Worm (Caenorhabditis elegans) whole organism, young adult: ENCODE measurements around the gene aars-1.
A peak's percentile ranks its signal among the peaks of the same experiment; 100 is the strongest.

Source experiments
- B0019.2 ChIP-seq: fragments of 200-800 bp; sonication (Bioruptor generic); conservative IDR thresholded peaks from 2 replicates; pipeline ENCODE4 v1.3.6; 2022; ENCODE audit warnings: missing genetic modification reagents, missing genetic modification characterization, missing compliant biosample characterization
- B0035.1 ChIP-seq: sonication (generic microtip); optimal IDR thresholded peaks from 2 replicates; lab custom pipeline; 2016; ENCODE audit warnings: missing genetic modification characterization, mild to moderate bottlenecking, missing compliant biosample characterization, missing genotype, missing genetic modification reagents
- C17E4.6 ChIP-seq: fragments of 200-800 bp; sonication (Bioruptor generic); IDR thresholded peaks from 2 replicates; pipeline ENCODE4 v1.3.6; 2022; ENCODE audit warnings: missing genetic modification reagents, missing genetic modification characterization, missing compliant biosample characterization
- F10E7.11 ChIP-seq: sonication (generic microtip); optimal IDR thresholded peaks from 2 replicates; lab custom pipeline; 2017; ENCODE audit warnings: mild to moderate bottlenecking, missing genetic modification characterization, moderate library complexity, missing compliant biosample characterization
- F22D6.2 ChIP-seq: sonication (generic microtip); optimal IDR thresholded peaks from 2 replicates; lab custom pipeline; 2016; ENCODE audit warnings: mild to moderate bottlenecking, missing genetic modification characterization, missing compliant biosample characterization
- F37B4.10 ChIP-seq: fragments of 200-800 bp; sonication (Bioruptor generic); IDR thresholded peaks from 2 replicates; pipeline ENCODE4 v1.3.6; 2022; ENCODE audit warnings: missing genetic modification characterization, missing compliant biosample characterization
- F49E8.2 ChIP-seq: sonication (generic microtip); optimal IDR thresholded peaks from 3 replicates; lab custom pipeline; 2017; ENCODE audit warnings: missing genetic modification characterization, mild to moderate bottlenecking, missing compliant biosample characterization, antibody characterized with exemption, moderate library complexity; ENCODE audit not compliant: insufficient read depth
- F55B11.4 ChIP-seq: sonication (generic microtip); optimal IDR thresholded peaks from 2 replicates; lab custom pipeline; 2016; ENCODE audit warnings: missing compliant biosample characterization, missing genetic modification characterization, borderline replicate concordance; ENCODE audit not compliant: insufficient read depth
- F57C9.4 ChIP-seq: sonication (generic microtip); optimal IDR thresholded peaks from 2 replicates; lab custom pipeline; 2017; ENCODE audit warnings: mild to moderate bottlenecking, missing genetic modification characterization, missing compliant biosample characterization
- Y53F4B.3 ChIP-seq: fragments of 200-800 bp; sonication (Bioruptor generic); IDR thresholded peaks from 2 replicates; pipeline ENCODE4 v1.3.6; 2022; ENCODE audit warnings: missing genetic modification reagents, missing genetic modification characterization, missing compliant biosample characterization
- ama-1 ChIP-seq, 3 experiments: fragments of 150-350 bp in 1 of 3; sonication (generic microtip) in 2 of 3; optimal IDR thresholded peaks; 2 replicates each; lab custom pipeline; 2014 to 2018; ENCODE audit warnings: missing biosample characterization in 2 of 3, missing genetic modification characterization in 2 of 3, missing genetic modification reagents in 2 of 3
- aptf-3 ChIP-seq: fragments of 200-800 bp; sonication (Bioruptor generic); IDR thresholded peaks from 2 replicates; pipeline ENCODE4 v1.3.6; 2022; ENCODE audit warnings: missing genetic modification characterization, missing compliant biosample characterization
- atf-7 ChIP-seq: sonication (generic microtip); optimal IDR thresholded peaks from 2 replicates; lab custom pipeline; 2017; ENCODE audit warnings: mild to moderate bottlenecking, missing genetic modification characterization, missing compliant biosample characterization
- athp-1 ChIP-seq: sonication (generic microtip); optimal IDR thresholded peaks from 2 replicates; lab custom pipeline; 2017; ENCODE audit warnings: mild to moderate bottlenecking, missing genetic modification characterization, missing compliant biosample characterization
- attf-3 ChIP-seq: fragments of 200-800 bp; sonication (Bioruptor generic); conservative IDR thresholded peaks from 2 replicates; pipeline ENCODE4 v1.3.6; 2022; ENCODE audit warnings: missing genetic modification reagents, missing genetic modification characterization, missing compliant biosample characterization
- bed-2 ChIP-seq: fragments of 200-800 bp; sonication (Bioruptor generic); IDR thresholded peaks from 2 replicates; pipeline ENCODE4 v1.3.6; 2022; ENCODE audit warnings: missing genetic modification reagents, missing genetic modification characterization, missing compliant biosample characterization
- chd-7 ChIP-seq: sonication (generic microtip); optimal IDR thresholded peaks from 2 replicates; lab custom pipeline; 2016; ENCODE audit warnings: mild to moderate bottlenecking, missing genetic modification characterization, moderate library complexity, missing compliant biosample characterization
- dox-1 ChIP-seq: fragments of 200-800 bp; sonication (Bioruptor generic); IDR thresholded peaks from 2 replicates; pipeline ENCODE4 v1.3.6; 2022; ENCODE audit warnings: missing genetic modification reagents, missing genetic modification characterization, missing compliant biosample characterization
- egl-44 ChIP-seq: fragments of 200-800 bp; sonication (Bioruptor generic); IDR thresholded peaks from 2 replicates; pipeline ENCODE4 v1.3.6; 2022; ENCODE audit warnings: missing genetic modification reagents, missing genetic modification characterization, missing compliant biosample characterization
- ets-4 ChIP-seq: fragments of 200-800 bp; sonication (Bioruptor generic); optimal IDR thresholded peaks from 2 replicates; lab custom pipeline; 2018; ENCODE audit warnings: mild to moderate bottlenecking, missing genetic modification characterization, missing compliant biosample characterization
- hlh-12 ChIP-seq: sonication (generic microtip); optimal IDR thresholded peaks from 2 replicates; lab custom pipeline; 2016; ENCODE audit warnings: missing genetic modification characterization, missing compliant biosample characterization
- hlh-26 ChIP-seq: fragments of 200-800 bp; sonication (Bioruptor generic); conservative IDR thresholded peaks from 2 replicates; pipeline ENCODE4 v1.3.6; 2022; ENCODE audit warnings: missing genetic modification reagents, missing genetic modification characterization, missing compliant biosample characterization
- hrde-1 ChIP-seq: sonication (generic microtip); optimal IDR thresholded peaks from 2 replicates; lab custom pipeline; 2016; ENCODE audit warnings: missing genetic modification characterization, mild to moderate bottlenecking, missing compliant biosample characterization, moderate library complexity, missing genotype, missing genetic modification reagents, borderline replicate concordance
- let-607 ChIP-seq, 2 experiments: fragments of 200-800 bp in 1 of 2; sonication (Bioruptor generic) in 1 of 2; sonication (generic microtip) in 1 of 2; optimal IDR thresholded peaks; 2 replicates each; lab custom pipeline; 2016 to 2018; ENCODE audit warnings: mild to moderate bottlenecking in 2 of 2, missing compliant biosample characterization in 2 of 2, missing genetic modification characterization in 2 of 2, moderate library complexity in 2 of 2, missing genotype in 1 of 2
- lin-26 ChIP-seq: fragments of 200-800 bp; sonication (Bioruptor generic); IDR thresholded peaks from 2 replicates; pipeline ENCODE4 v1.3.6; 2022; ENCODE audit warnings: missing genetic modification reagents, missing genetic modification characterization, missing compliant biosample characterization
- lir-1 ChIP-seq: fragments of 200-800 bp; sonication (Bioruptor generic); conservative IDR thresholded peaks from 2 replicates; pipeline ENCODE4 v1.3.6; 2022; ENCODE audit warnings: missing genetic modification reagents, missing genetic modification characterization, missing compliant biosample characterization
- lsy-27 ChIP-seq: sonication (generic microtip); optimal IDR thresholded peaks from 2 replicates; lab custom pipeline; 2017; ENCODE audit warnings: missing genetic modification characterization, mild to moderate bottlenecking, missing compliant biosample characterization, antibody characterized with exemption, missing genotype, borderline replicate concordance; ENCODE audit not compliant: insufficient read depth
- madf-6 ChIP-seq: fragments of 200-800 bp; sonication (Bioruptor generic); IDR thresholded peaks from 2 replicates; pipeline ENCODE4 v1.3.6; 2022; ENCODE audit warnings: missing genetic modification reagents, missing genetic modification characterization, missing compliant biosample characterization
- nfyb-1 ChIP-seq: fragments of 200-800 bp; sonication (Bioruptor generic); IDR thresholded peaks from 2 replicates; pipeline ENCODE4 v1.3.6; 2022; ENCODE audit warnings: missing genetic modification reagents, missing genetic modification characterization, missing compliant biosample characterization
- nhr-80 ChIP-seq: sonication (generic microtip); optimal IDR thresholded peaks from 2 replicates; lab custom pipeline; 2016; ENCODE audit warnings: missing genetic modification characterization, missing compliant biosample characterization
- pbrm-1 ChIP-seq: fragments of 200-800 bp; sonication (Bioruptor generic); IDR thresholded peaks from 2 replicates; pipeline ENCODE4 v1.3.6; 2022; ENCODE audit warnings: missing genetic modification reagents, missing genetic modification characterization, missing compliant biosample characterization
- snpc-1.3 ChIP-seq: sonication (generic microtip); optimal IDR thresholded peaks from 2 replicates; lab custom pipeline; 2017; ENCODE audit warnings: missing genetic modification characterization, mild to moderate bottlenecking, missing compliant biosample characterization, antibody characterized with exemption, moderate library complexity, missing genotype, missing genetic modification reagents; ENCODE audit not compliant: insufficient read depth
- snpc-4 ChIP-seq, 5 experiments: fragments of 150-350 bp in 1 of 5; sonication (generic microtip) in 4 of 5; optimal IDR thresholded peaks; 2 replicates each; lab custom pipeline; 2014 to 2018; ENCODE audit warnings: missing genetic modification characterization in 5 of 5, missing biosample characterization in 3 of 5, antibody characterized with exemption in 2 of 5, mild to moderate bottlenecking in 2 of 5, missing compliant biosample characterization in 2 of 5, missing genotype in 2 of 5, moderate library complexity in 2 of 5, missing genetic modification reagents in 1 of 5
- tlf-1 ChIP-seq: fragments of 200-800 bp; sonication (Bioruptor generic); optimal IDR thresholded peaks from 2 replicates; lab custom pipeline; 2018; ENCODE audit warnings: mild to moderate bottlenecking, missing genetic modification characterization, missing compliant biosample characterization
- unc-130 ChIP-seq: sonication (generic microtip); optimal IDR thresholded peaks from 2 replicates; lab custom pipeline; 2016; ENCODE audit warnings: missing genetic modification reagents, missing genetic modification characterization, missing compliant biosample characterization
- xnd-1 ChIP-seq: sonication (generic microtip); optimal IDR thresholded peaks from 2 replicates; lab custom pipeline; 2016; ENCODE audit warnings: missing genotype, missing genetic modification reagents, missing genetic modification characterization, missing compliant biosample characterization
- zim-3 ChIP-seq: sonication (generic microtip); optimal IDR thresholded peaks from 2 replicates; lab custom pipeline; 2017; ENCODE audit warnings: mild to moderate bottlenecking, missing genetic modification characterization, moderate library complexity, missing compliant biosample characterization
- ztf-28 ChIP-seq: fragments of 200-800 bp; sonication (Bioruptor generic); IDR thresholded peaks from 2 replicates; pipeline ENCODE4 v1.3.6; 2022; ENCODE audit warnings: missing genetic modification reagents, missing genetic modification characterization, missing compliant biosample characterization
- ztf-3 ChIP-seq: fragments of 200-800 bp; sonication (Bioruptor generic); optimal IDR thresholded peaks from 2 replicates; lab custom pipeline; 2018; ENCODE audit warnings: mild to moderate bottlenecking, missing genetic modification characterization, missing compliant biosample characterization

aars-1 gene

ce11 chrII:11431584-11431983 lies 32.7 kb downstream of the aars-1 start, which contains the start of gene C05D12.4:
TSS of gene C05D12.4 (plus strand) at chrII:11431884.
- TF ChIP-seq ets-4: no peak
- TF ChIP-seq hlh-26 (GFP tag; lab: Robert Waterston, UW): no peak
- no peak for TF ChIP-seq B0035.1 (tag; lab: Kevin White, UChicago)
- no peak for TF ChIP-seq ztf-28
- no peak for TF ChIP-seq ama-1 (optimal IDR thresholded peaks at IDR 0.05; lab: Kevin White, UChicago)
- TF ChIP-seq ama-1 (GFP tag; optimal IDR thresholded peaks at IDR 0.05; lab: Kevin White, UChicago): no peak
- TF ChIP-seq bed-2: no peak
- no peak for TF ChIP-seq tlf-1 (GFP tag; lab: Kevin White, UChicago)
- no peak for TF ChIP-seq lsy-27 (tag; lab: Kevin White, UChicago)
- no peak for TF ChIP-seq lir-1 (GFP tag; lab: Robert Waterston, UW)
- no peak for TF ChIP-seq nfyb-1 (GFP tag; lab: Robert Waterston, UW)
- no peak for TF ChIP-seq snpc-1.3 (tag; lab: Kevin White, UChicago)
- TF ChIP-seq xnd-1: no peak

DNA sequence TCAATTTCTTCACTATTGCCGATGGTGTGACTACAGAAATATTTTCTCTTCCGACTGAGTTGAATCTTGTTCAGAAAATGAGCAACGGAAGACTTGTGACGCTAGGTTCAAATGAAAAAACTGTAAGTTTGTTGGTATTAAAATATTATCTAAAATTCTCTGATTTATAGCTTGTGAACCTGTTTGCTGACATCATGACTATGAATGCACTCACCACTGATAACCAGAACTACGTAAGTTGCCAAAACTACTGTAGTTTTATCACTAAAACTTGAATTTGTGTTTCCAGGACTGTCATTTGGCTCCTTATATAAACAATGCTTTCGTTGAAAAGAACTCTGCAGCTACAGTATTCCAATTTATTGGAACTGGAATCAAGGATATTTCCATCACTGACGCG lies 35.7 kb downstream of the aars-1 start:
- no peak for TF ChIP-seq ztf-3 (GFP tag; lab: Kevin White, UChicago)
- no peak for TF ChIP-seq pbrm-1 (GFP tag; lab: Robert Waterston, UW)
- peak; percentile 48 for TF ChIP-seq nhr-80
- no peak for TF ChIP-seq athp-1 (tag; lab: Kevin White, UChicago)

DNA sequence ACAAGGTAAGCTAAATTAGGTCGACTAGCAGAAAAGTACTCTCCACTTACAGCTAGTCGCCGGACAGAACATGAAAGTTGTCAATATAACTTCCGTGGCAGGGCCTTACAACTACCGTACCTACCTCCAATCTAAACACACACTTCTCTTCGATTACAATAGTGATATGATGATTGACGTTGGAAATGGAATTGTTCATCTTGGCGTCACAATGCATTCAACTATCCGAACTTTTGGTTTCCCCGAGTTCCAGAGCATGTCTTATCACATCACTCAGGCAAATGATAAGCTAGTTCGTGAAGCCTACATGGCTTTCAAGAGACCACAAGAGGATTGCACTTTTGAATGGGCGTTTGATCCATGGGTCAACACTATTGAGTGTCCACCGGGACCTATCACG lies 37.0 kb downstream of the aars-1 start:
- TF ChIP-seq hrde-1 (tag; lab: Kevin White, UChicago) (no peak), lir-1 (GFP tag; lab: Robert Waterston, UW) (no peak), zim-3 (tag; lab: Kevin White, UChicago) (no peak), let-607 (tag; optimal IDR thresholded peaks at IDR 0.05; lab: Kevin White, UChicago) (peak in 1 of 2 experiments; percentile 15), dox-1 (GFP tag; lab: Robert Waterston, UW) (0 out of 2 replicates have a peak, but pooled peaks have one; percentile 41), F49E8.2 (tag; lab: Kevin White, UChicago) (no peak), C17E4.6 (GFP tag; lab: Robert Waterston, UW) (no peak), F37B4.10 (GFP tag; lab: Robert Waterston, UW) (no peak), nhr-80 (peak; percentile 91), athp-1 (tag; lab: Kevin White, UChicago) (no peak), ets-4 (peak; percentile 47), F57C9.4 (tag; lab: Kevin White, UChicago) (no peak), lin-26 (GFP tag; lab: Robert Waterston, UW) (no peak), atf-7 (peak; percentile 27)

DNA sequence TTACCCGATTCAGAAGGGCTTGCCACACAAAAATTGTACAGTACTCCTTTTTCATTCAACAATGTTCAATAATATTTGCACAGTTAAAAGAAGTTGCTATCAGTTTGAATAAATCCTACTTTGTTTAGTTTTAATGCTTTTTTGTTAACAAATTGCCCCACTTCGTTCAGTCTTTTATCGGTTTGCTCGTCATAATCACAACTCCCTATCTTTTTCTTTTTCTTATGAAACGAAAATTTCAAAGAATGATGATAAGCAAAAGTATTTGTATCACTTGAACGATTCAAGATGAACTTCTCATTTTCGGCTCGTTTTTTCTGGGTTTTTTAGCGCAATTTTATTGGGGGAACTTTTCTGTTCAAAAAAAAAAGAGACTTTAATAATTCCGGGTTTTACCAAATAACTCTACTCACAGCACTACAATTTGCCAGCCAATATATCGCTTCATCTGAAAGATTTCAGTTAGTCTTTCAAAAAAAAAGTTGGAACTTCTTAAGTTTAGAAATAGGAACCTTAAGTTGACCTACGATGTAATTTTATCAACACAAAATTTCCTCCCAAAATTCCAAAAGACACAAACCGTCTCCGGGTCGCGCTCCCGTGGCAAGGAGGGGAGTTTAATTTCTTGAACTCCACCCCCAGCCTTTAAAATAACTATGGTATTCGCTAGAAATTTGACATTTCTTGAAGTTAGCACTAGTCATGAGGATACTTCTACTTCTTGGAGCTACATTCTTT lies 39.5 kb downstream of the aars-1 start, which contains the start of gene C05D12.3:
Gene C05D12.3, plus strand, starts transcription at position 688 of the 738 bp plus-strand sequence.
- TF ChIP-seq egl-44 (GFP tag; lab: Robert Waterston, UW) (no peak), aptf-3 (GFP tag; lab: Robert Waterston, UW) (no peak), nhr-80 (peak; percentile 33), bed-2 (no peak)

- TF ChIP-seq unc-130 (GFP tag; lab: Kevin White, UChicago) (no peak), chd-7 (tag; lab: Kevin White, UChicago) (no peak), F10E7.11 (tag; lab: Kevin White, UChicago) (no peak), attf-3 (GFP tag; lab: Robert Waterston, UW) (no peak), hlh-12 (tag; lab: Kevin White, UChicago) (no peak), Y53F4B.3 (no peak), snpc-4 (GFP tag; optimal IDR thresholded peaks at IDR 0.05; lab: Kevin White, UChicago) (no peak), snpc-4 (tag; optimal IDR thresholded peaks at IDR 0.05; lab: Kevin White, UChicago) (no peak), madf-6 (no peak), bed-2 (no peak), F55B11.4 (no peak), pbrm-1 (GFP tag; lab: Robert Waterston, UW) (no peak), F22D6.2 (tag; lab: Kevin White, UChicago) (no peak), snpc-1.3 (tag; lab: Kevin White, UChicago) (no peak), B0019.2 (GFP tag; lab: Robert Waterston, UW) (no peak)
Observed at ce11 chrII:11424032-11424431, 40.3 kb downstream of the aars-1 start.
